Fruit fly (Drosophila melanogaster) whole organism, embryonic: Measurements from ENCODE around the gene Ubc6.
A peak's percentile ranks its signal among the peaks of the same experiment; 100 is the strongest.

Experiments
- B-H1 ChIP-seq: fragments of 200-800 bp; sonication (Bioruptor generic); IDR thresholded peaks from 3 replicates; pipeline ENCODE4 v1.3.6; 2022; ENCODE audit warnings: missing biosample characterization, missing genetic modification characterization
- CG10366 ChIP-seq: fragments of 200-800 bp; sonication (Bioruptor generic); IDR thresholded peaks from 2 replicates; pipeline ENCODE4 v1.3.6; 2022; ENCODE audit warnings: missing biosample characterization, missing genetic modification characterization
- CG10959 ChIP-seq: fragments of 200-800 bp; sonication (Bioruptor generic); IDR thresholded peaks from 2 replicates; pipeline ENCODE4 v1.3.6; 2022; ENCODE audit warnings: missing biosample characterization, missing genetic modification characterization
- CG11695 ChIP-seq: fragments of 200-800 bp; sonication (Bioruptor generic); IDR thresholded peaks from 3 replicates; pipeline ENCODE4 v1.3.6; 2022; ENCODE audit warnings: missing biosample characterization, missing genetic modification characterization
- CG14050 ChIP-seq: fragments of 200-800 bp; sonication (Bioruptor generic); IDR thresholded peaks from 3 replicates; pipeline ENCODE4 v1.3.6; 2022; ENCODE audit warnings: missing biosample characterization, missing genetic modification characterization
- CG1647 ChIP-seq: fragments of 200-800 bp; sonication (Bioruptor generic); optimal IDR thresholded peaks from 3 replicates; lab custom pipeline; 2016; ENCODE audit warnings: missing biosample characterization, missing genetic modification characterization
- CG16779 ChIP-seq: fragments of 200-800 bp; sonication (Bioruptor generic); IDR thresholded peaks from 2 replicates; pipeline ENCODE4 v1.3.6; 2022; ENCODE audit warnings: missing biosample characterization, missing genetic modification characterization
- CG17328 ChIP-seq: fragments of 200-800 bp; sonication (Bioruptor generic); IDR thresholded peaks from 2 replicates; pipeline ENCODE4 v1.3.6; 2022; ENCODE audit warnings: missing biosample characterization, missing genetic modification characterization
- CG18619 ChIP-seq: fragments of 200-800 bp; sonication (Bioruptor generic); optimal IDR thresholded peaks from 3 replicates; lab custom pipeline; 2017; ENCODE audit warnings: missing biosample characterization, mild to moderate bottlenecking, missing genetic modification characterization
- CG2129 ChIP-seq: fragments of 200-800 bp; sonication (Bioruptor generic); IDR thresholded peaks from 2 replicates; pipeline ENCODE4 v1.3.6; 2022; ENCODE audit warnings: missing biosample characterization, missing genetic modification characterization; ENCODE audit not compliant: partially characterized antibody
- CG2199 ChIP-seq: fragments of 200-800 bp; sonication (Bioruptor generic); IDR thresholded peaks from 3 replicates; pipeline ENCODE4 v1.3.6; 2022; ENCODE audit warnings: missing biosample characterization, missing genetic modification characterization
- CG2712 ChIP-seq: fragments of 200-800 bp; optimal IDR thresholded peaks from 3 replicates; lab custom pipeline; 2019; ENCODE audit warnings: missing biosample characterization, mild to moderate bottlenecking, missing genetic modification characterization, moderate library complexity
- CG2875 ChIP-seq: fragments of 200-800 bp; sonication (Bioruptor generic); optimal IDR thresholded peaks from 2 replicates; lab custom pipeline; 2017; ENCODE audit warnings: missing biosample characterization, mild to moderate bottlenecking, missing genetic modification characterization, missing genetic modification reagents
- CG30431 ChIP-seq: fragments of 200-800 bp; sonication (Bioruptor generic); optimal IDR thresholded peaks from 2 replicates; lab custom pipeline; 2017; ENCODE audit warnings: missing biosample characterization, missing genetic modification characterization
- CG4617 ChIP-seq: fragments of 200-800 bp; sonication (Bioruptor generic); optimal IDR thresholded peaks from 3 replicates; lab custom pipeline; 2016; ENCODE audit warnings: missing biosample characterization, missing genetic modification characterization, borderline replicate concordance
- CG4854 ChIP-seq: fragments of 200-800 bp; sonication (Bioruptor generic); optimal IDR thresholded peaks from 2 replicates; lab custom pipeline; 2016; ENCODE audit warnings: missing biosample characterization, missing genetic modification characterization, inconsistent platforms
- CG5245 ChIP-seq: fragments of 200-800 bp; sonication (Bioruptor generic); optimal IDR thresholded peaks from 3 replicates; lab custom pipeline; 2016; ENCODE audit warnings: missing biosample characterization, missing genetic modification characterization
- CG6175 ChIP-seq: fragments of 200-800 bp; sonication (Bioruptor generic); IDR thresholded peaks from 3 replicates; pipeline ENCODE4 v1.3.6; 2022; ENCODE audit warnings: missing biosample characterization, missing genetic modification characterization
- CG6689 ChIP-seq: fragments of 200-800 bp; sonication (Bioruptor generic); IDR thresholded peaks from 2 replicates; pipeline ENCODE4 v1.3.6; 2022; ENCODE audit warnings: missing biosample characterization, missing genetic modification characterization
- CG7556 ChIP-seq: fragments of 200-800 bp; sonication (Bioruptor generic); optimal IDR thresholded peaks from 2 replicates; lab custom pipeline; 2017; ENCODE audit warnings: missing biosample characterization, mild to moderate bottlenecking, missing genetic modification characterization
- CG8388 ChIP-seq: fragments of 200-800 bp; sonication (Bioruptor generic); optimal IDR thresholded peaks from 2 replicates; lab custom pipeline; 2019; ENCODE audit warnings: missing biosample characterization, mild to moderate bottlenecking, missing genetic modification characterization, moderate library complexity
- CG8478 ChIP-seq: fragments of >200 bp; optimal IDR thresholded peaks from 2 replicates; lab custom pipeline; 2018
- CG9609 ChIP-seq: fragments of 200-800 bp; sonication (Bioruptor generic); optimal IDR thresholded peaks from 3 replicates; lab custom pipeline; 2016; ENCODE audit warnings: missing biosample characterization, missing genetic modification characterization
- D19A ChIP-seq: fragments of 200-800 bp; optimal IDR thresholded peaks from 3 replicates; lab custom pipeline; 2019; ENCODE audit warnings: missing biosample characterization, mild to moderate bottlenecking, missing genetic modification characterization, moderate library complexity
- D19B ChIP-seq: fragments of 200-800 bp; sonication (Bioruptor generic); optimal IDR thresholded peaks from 2 replicates; lab custom pipeline; 2017; ENCODE audit warnings: missing biosample characterization, mild to moderate bottlenecking, missing genetic modification characterization
- Dfd ChIP-seq, 2 experiments: fragments of >200 bp; optimal IDR thresholded peaks; 2 replicates each; lab custom pipeline; 2017; ENCODE audit warnings: missing biosample characterization in 2 of 2, missing genetic modification characterization in 2 of 2
- Gsc ChIP-seq: fragments of 200-800 bp; sonication (Bioruptor generic); IDR thresholded peaks from 2 replicates; pipeline ENCODE4 v1.3.6; 2022; ENCODE audit warnings: missing biosample characterization, missing genetic modification characterization
- Gug ChIP-seq: fragments of 200-800 bp; sonication (Bioruptor generic); IDR thresholded peaks from 4 replicates; pipeline ENCODE4 v1.3.6; 2022; ENCODE audit warnings: missing biosample characterization, missing genetic modification characterization
- HLH54F ChIP-seq: fragments of 200-800 bp; sonication (Bioruptor generic); optimal IDR thresholded peaks from 3 replicates; lab custom pipeline; 2016; ENCODE audit warnings: missing biosample characterization, missing genetic modification characterization
- Jarid2 ChIP-seq: fragments of 200-800 bp; sonication (Bioruptor generic); optimal IDR thresholded peaks from 3 replicates; lab custom pipeline; 2017; ENCODE audit warnings: mild to moderate bottlenecking, missing biosample characterization, missing genetic modification reagents, missing genetic modification characterization
- Med ChIP-seq: fragments of 200-800 bp; sonication (Bioruptor generic); peaks from one replicate; lab custom pipeline; 2016; ENCODE audit warnings: missing biosample characterization, missing genetic modification characterization, mild to moderate bottlenecking, inconsistent platforms, moderate library complexity
- NfI ChIP-seq: fragments of 200-800 bp; sonication (Bioruptor generic); optimal IDR thresholded peaks from 3 replicates; lab custom pipeline; 2018; ENCODE audit warnings: missing biosample characterization, mild to moderate bottlenecking, missing genetic modification characterization, moderate library complexity
- Rx ChIP-seq: fragments of 200-800 bp; sonication (Bioruptor generic); IDR thresholded peaks from 2 replicates; pipeline ENCODE4 v1.3.6; 2022; ENCODE audit warnings: missing biosample characterization, missing genetic modification characterization
- Sry-β ChIP-seq: fragments of 200-800 bp; sonication (Bioruptor generic); optimal IDR thresholded peaks from 2 replicates; lab custom pipeline; 2018; ENCODE audit warnings: missing biosample characterization, mild to moderate bottlenecking, missing genetic modification characterization, moderate library complexity
- ara ChIP-seq: fragments of 200-800 bp; sonication (Bioruptor generic); IDR thresholded peaks from 2 replicates; pipeline ENCODE4 v1.3.6; 2022; ENCODE audit warnings: missing biosample characterization, missing genetic modification characterization
- br ChIP-seq: fragments of >200 bp; optimal IDR thresholded peaks from 2 replicates; lab custom pipeline; 2017
- ci ChIP-seq: fragments of 200-800 bp; sonication (Bioruptor generic); IDR thresholded peaks from 3 replicates; pipeline ENCODE4 v1.3.6; 2022; ENCODE audit warnings: missing biosample characterization, missing genetic modification characterization
- ewg ChIP-seq: fragments of 200-800 bp; sonication (Bioruptor generic); optimal IDR thresholded peaks from 3 replicates; lab custom pipeline; 2017; ENCODE audit warnings: mild to moderate bottlenecking, missing biosample characterization, missing genetic modification reagents, missing genetic modification characterization
- fd64A ChIP-seq: fragments of 200-800 bp; sonication (Bioruptor generic); optimal IDR thresholded peaks from 3 replicates; lab custom pipeline; 2018; ENCODE audit warnings: missing biosample characterization, mild to moderate bottlenecking, missing genetic modification characterization
- fru ChIP-seq: fragments of >200 bp; optimal IDR thresholded peaks from 2 replicates; lab custom pipeline; 2017
- gsb ChIP-seq: fragments of 200-800 bp; sonication (Bioruptor generic); IDR thresholded peaks from 2 replicates; pipeline ENCODE4 v1.3.6; 2022; ENCODE audit warnings: missing biosample characterization, missing genetic modification characterization
- ind ChIP-seq: fragments of 200-800 bp; sonication (Bioruptor generic); optimal IDR thresholded peaks from 3 replicates; lab custom pipeline; 2016; ENCODE audit warnings: missing biosample characterization, missing genetic modification characterization
- jigr1 ChIP-seq: fragments of 200-800 bp; sonication (Bioruptor generic); IDR thresholded peaks from 3 replicates; pipeline ENCODE4 v1.3.6; 2022; ENCODE audit warnings: missing biosample characterization, missing genetic modification characterization
- maf-S ChIP-seq: fragments of 200-800 bp; sonication (Bioruptor generic); optimal IDR thresholded peaks from 2 replicates; lab custom pipeline; 2016; ENCODE audit warnings: missing biosample characterization, missing genetic modification characterization
- nerfin-2 ChIP-seq: fragments of 200-800 bp; sonication (Bioruptor generic); IDR thresholded peaks from 2 replicates; pipeline ENCODE4 v1.3.6; 2022; ENCODE audit warnings: missing biosample characterization, missing genetic modification characterization; ENCODE audit not compliant: partially characterized antibody
- nom ChIP-seq: fragments of 200-800 bp; sonication (Bioruptor generic); optimal IDR thresholded peaks from 2 replicates; lab custom pipeline; 2017; ENCODE audit warnings: missing biosample characterization, missing genetic modification characterization, mild to moderate bottlenecking, moderate library complexity, missing genetic modification reagents
- p53 ChIP-seq: fragments of 200-800 bp; sonication (Bioruptor generic); optimal IDR thresholded peaks from 2 replicates; lab custom pipeline; 2016; ENCODE audit warnings: missing biosample characterization, missing genetic modification characterization
- sens-2 ChIP-seq: fragments of 200-800 bp; sonication (Bioruptor generic); IDR thresholded peaks from 2 replicates; pipeline ENCODE4 v1.3.6; 2022; ENCODE audit warnings: missing biosample characterization, missing genetic modification characterization
- shn ChIP-seq: fragments of 200-800 bp; sonication (Bioruptor generic); optimal IDR thresholded peaks from 3 replicates; lab custom pipeline; 2016; ENCODE audit warnings: missing biosample characterization, missing genetic modification characterization
- sim ChIP-seq: fragments of 200-800 bp; sonication (Bioruptor generic); IDR thresholded peaks from 2 replicates; pipeline ENCODE4 v1.3.6; 2022; ENCODE audit warnings: missing biosample characterization, missing genetic modification characterization
- ssp ChIP-seq: fragments of 200-800 bp; sonication (Bioruptor generic); IDR thresholded peaks from 2 replicates; pipeline ENCODE4 v1.3.6; 2022; ENCODE audit warnings: missing biosample characterization, missing genetic modification characterization
- tap ChIP-seq: fragments of 200-800 bp; optimal IDR thresholded peaks from 3 replicates; lab custom pipeline; 2019; ENCODE audit warnings: missing biosample characterization, mild to moderate bottlenecking, missing genetic modification characterization, moderate library complexity
- zen2 ChIP-seq: fragments of 200-800 bp; sonication (Bioruptor generic); IDR thresholded peaks from 3 replicates; pipeline ENCODE4 v1.3.6; 2022; ENCODE audit warnings: missing biosample characterization, missing genetic modification characterization; ENCODE audit not compliant: partially characterized antibody

Gene Ubc6

DNA sequence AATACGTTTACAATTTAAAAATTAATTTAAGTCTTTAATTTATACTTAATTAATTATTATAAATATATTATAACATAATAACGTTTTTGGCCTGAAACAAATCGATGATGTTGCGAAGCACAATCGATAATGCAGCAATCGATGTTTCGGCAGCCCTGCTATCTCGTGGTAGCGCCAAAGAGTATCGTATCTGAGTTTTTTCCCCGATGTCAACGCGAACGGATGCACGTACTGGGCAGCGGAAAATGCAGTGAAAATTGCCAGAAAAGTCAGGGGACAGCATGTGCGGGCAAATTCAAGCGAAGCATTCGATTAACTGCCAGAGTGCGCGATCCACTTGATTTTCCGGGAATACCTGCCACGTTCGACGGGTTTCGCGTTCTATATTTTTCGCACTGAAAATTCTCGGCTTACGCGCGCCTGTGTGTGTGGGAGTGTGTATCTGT lies 42.1 kb downstream of the Ubc6 start, which contains the start of gene Cdep (continued):
- no peak for TF ChIP-seq CG9609
- TF ChIP-seq gsb (GFP tag; lab: Robert Waterston, UW), result no peak
- peak; percentile 51 for TF ChIP-seq tap
- TF ChIP-seq NfI (GFP tag; lab: Kevin White, UChicago), result peak; percentile 56
- TF ChIP-seq Jarid2 (GFP tag; lab: Kevin White, UChicago), result peak; percentile 80
- TF ChIP-seq CG1647 (GFP tag; lab: Kevin White, UChicago), result no peak
- TF ChIP-seq CG16779 (GFP tag; lab: Robert Waterston, UW), result 0 out of 2 replicates have a peak, but pooled peaks have one; percentile 14
- TF ChIP-seq HLH54F, result no peak
- peak; percentile 92 for TF ChIP-seq zen2 (GFP tag; lab: Robert Waterston, UW)
- 0 out of 3 replicates have a peak, but pooled peaks have one; percentile 54 for TF ChIP-seq ci (GFP tag; lab: Robert Waterston, UW)
- TF ChIP-seq CG2129 (GFP tag; lab: Robert Waterston, UW), result peak; percentile 83
- TF ChIP-seq Gsc (GFP tag; lab: Robert Waterston, UW), result no peak
- peak; percentile 91 for TF ChIP-seq nerfin-2
- TF ChIP-seq CG6175 (GFP tag; lab: Robert Waterston, UW), result no peak
- peak; percentile 69 for TF ChIP-seq CG2712 (tag; lab: Kevin White, UChicago)
- peak; percentile 58 for TF ChIP-seq Sry-β (GFP tag; lab: Kevin White, UChicago)
- TF ChIP-seq B-H1 (GFP tag; lab: Robert Waterston, UW), result no peak; the same call in 2 of the 3 replicates
- no peak for TF ChIP-seq CG5245 (GFP tag; lab: Kevin White, UChicago)
- TF ChIP-seq ara (GFP tag; lab: Robert Waterston, UW), result 0 out of 2 replicates have a peak, but pooled peaks have one; percentile 28
- no peak for TF ChIP-seq CG8478 (lab: Kevin White, UChicago)
- TF ChIP-seq D19A (tag; lab: Kevin White, UChicago), result peak; percentile 65
- no peak for TF ChIP-seq CG6689 (GFP tag; lab: Robert Waterston, UW)
- TF ChIP-seq maf-S (GFP tag; lab: Kevin White, UChicago), result no peak
- no peak for TF ChIP-seq jigr1
- TF ChIP-seq ssp (GFP tag; lab: Robert Waterston, UW), result 0 out of 2 replicates have a peak, but pooled peaks have one; percentile 13
- TF ChIP-seq Gug (GFP tag; lab: Robert Waterston, UW), result peak; percentile 31; the same call in 1 of the 4 replicates
- no peak for TF ChIP-seq sim (GFP tag; lab: Robert Waterston, UW)
- peak; percentile 50 for TF ChIP-seq nom (GFP tag; lab: Kevin White, UChicago)
- no peak for TF ChIP-seq D19B (GFP tag; lab: Kevin White, UChicago)
- no peak for TF ChIP-seq fd64A (GFP tag; lab: Kevin White, UChicago)
- no peak for TF ChIP-seq CG30431
- TF ChIP-seq CG17328 (GFP tag; lab: Robert Waterston, UW), result no peak
- TF ChIP-seq CG7556 (GFP tag; lab: Kevin White, UChicago), result no peak
- no peak for TF ChIP-seq CG14050 (GFP tag; lab: Robert Waterston, UW)
- no peak for TF ChIP-seq ewg (GFP tag; lab: Kevin White, UChicago)
- no peak for TF ChIP-seq Dfd (GFP tag; optimal IDR thresholded peaks at IDR 0.05; lab: Kevin White, UChicago)
- no peak for TF ChIP-seq shn (GFP tag; lab: Kevin White, UChicago)
- TF ChIP-seq sens-2 (GFP tag; lab: Robert Waterston, UW), result no peak
- TF ChIP-seq CG2875 (GFP tag; lab: Kevin White, UChicago), result no peak
- TF ChIP-seq br (lab: Kevin White, UChicago), result no peak
- peak; percentile 90; the same call in 2 of the 3 replicates for TF ChIP-seq CG2199 (GFP tag; lab: Robert Waterston, UW)
- peak; percentile 34 for TF ChIP-seq CG8388 (GFP tag; lab: Kevin White, UChicago)
- TF ChIP-seq Med (GFP tag; lab: Kevin White, UChicago), result peak; percentile 88
- TF ChIP-seq CG4854, result no peak
- TF ChIP-seq CG11695 (GFP tag; lab: Robert Waterston, UW), result no peak
- TF ChIP-seq CG4617 (GFP tag; lab: Kevin White, UChicago), result peak; percentile 62
- TF ChIP-seq p53 (GFP tag; lab: Kevin White, UChicago), result no peak
- TF ChIP-seq ind, result peak; percentile 31
- no peak for TF ChIP-seq CG10366
- no peak for TF ChIP-seq fru (lab: Kevin White, UChicago)
- TF ChIP-seq Rx (GFP tag; lab: Robert Waterston, UW), result no peak; the same call in 1 of the 2 replicates
- TF ChIP-seq CG10959, result no peak
- peak; percentile 19 for TF ChIP-seq CG18619 (GFP tag; lab: Kevin White, UChicago)
